Fruit fly (Drosophila melanogaster) whole organism, embryonic: ENCODE results near the gene Dup99B.

Source experiments
- Atf-2 ChIP-seq: fragments of 200-800 bp; sonication (Bioruptor generic); optimal IDR thresholded peaks from 2 replicates; lab custom pipeline; 2016; ENCODE audit warnings: missing biosample characterization, missing genetic modification characterization
- B-H1 ChIP-seq: fragments of 200-800 bp; sonication (Bioruptor generic); IDR thresholded peaks from 3 replicates; pipeline ENCODE4 v1.3.6; 2022; ENCODE audit warnings: missing biosample characterization, missing genetic modification characterization
- BEAF-32 ChIP-seq: fragments of 200-800 bp; sonication (Bioruptor generic); optimal IDR thresholded peaks from 3 replicates; lab custom pipeline; 2017; ENCODE audit warnings: missing biosample characterization, missing genetic modification characterization, mild to moderate bottlenecking, moderate library complexity, missing genetic modification reagents
- Bteb2 ChIP-seq: fragments of 200-800 bp; sonication (Bioruptor generic); optimal IDR thresholded peaks from 2 replicates; lab custom pipeline; 2016; ENCODE audit warnings: missing biosample characterization, missing genetic modification characterization
- CG11247 ChIP-seq: fragments of 200-800 bp; sonication (Bioruptor generic); IDR thresholded peaks from 2 replicates; pipeline ENCODE4 v1.3.6; 2022; ENCODE audit warnings: missing biosample characterization, missing genetic modification characterization
- CG12104 ChIP-seq: fragments of 200-800 bp; sonication (Bioruptor generic); optimal IDR thresholded peaks from 3 replicates; lab custom pipeline; 2016; ENCODE audit warnings: missing biosample characterization, missing genetic modification characterization
- CG12219 ChIP-seq: fragments of 200-800 bp; sonication (Bioruptor generic); optimal IDR thresholded peaks from 3 replicates; lab custom pipeline; 2018; ENCODE audit warnings: missing biosample characterization, mild to moderate bottlenecking, missing genetic modification characterization
- CG12391 ChIP-seq: fragments of 200-800 bp; sonication (Bioruptor generic); optimal IDR thresholded peaks from 3 replicates; lab custom pipeline; 2018; ENCODE audit warnings: missing biosample characterization, mild to moderate bottlenecking, missing genetic modification characterization, moderate library complexity
- CG12744 ChIP-seq: fragments of 200-800 bp; sonication (Bioruptor generic); optimal IDR thresholded peaks from 2 replicates; lab custom pipeline; 2016; ENCODE audit warnings: missing biosample characterization, missing genetic modification characterization
- CG14860 ChIP-seq: fragments of 200-800 bp; sonication (Bioruptor generic); IDR thresholded peaks from 3 replicates; pipeline ENCODE4 v1.3.6; 2022; ENCODE audit warnings: missing biosample characterization, missing genetic modification characterization; ENCODE audit not compliant: partially characterized antibody
- CG14965 ChIP-seq: fragments of 200-800 bp; sonication (Bioruptor generic); optimal IDR thresholded peaks from 2 replicates; lab custom pipeline; 2016; ENCODE audit warnings: missing biosample characterization, missing genetic modification characterization, borderline replicate concordance
- CG15073 ChIP-seq: fragments of 200-800 bp; sonication (Bioruptor generic); optimal IDR thresholded peaks from 2 replicates; lab custom pipeline; 2016; ENCODE audit warnings: missing biosample characterization, missing genetic modification characterization
- CG17186 ChIP-seq: fragments of 200-800 bp; sonication (Bioruptor generic); optimal IDR thresholded peaks from 3 replicates; lab custom pipeline; 2017; ENCODE audit warnings: missing biosample characterization, missing genetic modification reagents, missing genetic modification characterization
- CG17802 ChIP-seq: fragments of 200-800 bp; sonication (Bioruptor generic); optimal IDR thresholded peaks from 2 replicates; lab custom pipeline; 2018; ENCODE audit warnings: missing biosample characterization, mild to moderate bottlenecking, missing genetic modification characterization, moderate library complexity
- CG1792 ChIP-seq: fragments of 200-800 bp; sonication (Bioruptor generic); optimal IDR thresholded peaks from 2 replicates; lab custom pipeline; 2016; ENCODE audit warnings: missing biosample characterization, missing genetic modification characterization
- CG18764 ChIP-seq: fragments of 200-800 bp; sonication (Bioruptor generic); optimal IDR thresholded peaks from 3 replicates; lab custom pipeline; 2016; ENCODE audit warnings: missing biosample characterization, missing genetic modification characterization
- CG4730 ChIP-seq: fragments of 200-800 bp; sonication (Bioruptor generic); IDR thresholded peaks from 2 replicates; pipeline ENCODE4 v1.3.6; 2022; ENCODE audit warnings: missing biosample characterization, missing genetic modification characterization
- CG7357 ChIP-seq: fragments of 200-800 bp; sonication (Bioruptor generic); IDR thresholded peaks from 3 replicates; pipeline ENCODE4 v1.3.6; 2022; ENCODE audit warnings: missing biosample characterization, missing genetic modification characterization
- CG7987 ChIP-seq: fragments of 200-800 bp; sonication (Bioruptor generic); optimal IDR thresholded peaks from 2 replicates; lab custom pipeline; 2018; ENCODE audit warnings: missing biosample characterization, mild to moderate bottlenecking, missing genetic modification characterization, moderate library complexity
- CG8924 ChIP-seq: fragments of 200-800 bp; optimal IDR thresholded peaks from 3 replicates; lab custom pipeline; 2019; ENCODE audit warnings: missing biosample characterization, mild to moderate bottlenecking, missing genetic modification characterization, moderate library complexity
- Camta ChIP-seq: fragments of 200-800 bp; sonication (Bioruptor generic); optimal IDR thresholded peaks from 2 replicates; lab custom pipeline; 2016; ENCODE audit warnings: missing biosample characterization, missing genetic modification characterization
- Deaf1 ChIP-seq: fragments of 200-800 bp; optimal IDR thresholded peaks from 3 replicates; lab custom pipeline; 2019; ENCODE audit warnings: missing biosample characterization, mild to moderate bottlenecking, missing genetic modification characterization, moderate library complexity
- Dfd ChIP-seq, 2 experiments: fragments of >200 bp; optimal IDR thresholded peaks; 2 replicates each; lab custom pipeline; 2017; ENCODE audit warnings: missing biosample characterization in 2 of 2, missing genetic modification characterization in 2 of 2
- Doc2 ChIP-seq: fragments of 200-800 bp; sonication (Bioruptor generic); IDR thresholded peaks from 2 replicates; pipeline ENCODE4 v1.3.6; 2022; ENCODE audit warnings: missing biosample characterization, missing genetic modification characterization
- Dref ChIP-seq: fragments of 200-800 bp; sonication (Bioruptor generic); IDR thresholded peaks from 2 replicates; pipeline ENCODE4 v1.3.6; 2022; ENCODE audit warnings: missing biosample characterization, missing genetic modification characterization
- Drgx ChIP-seq: fragments of 200-800 bp; sonication (Bioruptor generic); IDR thresholded peaks from 2 replicates; pipeline ENCODE4 v1.3.6; 2022; ENCODE audit warnings: missing biosample characterization, missing genetic modification characterization
- Jarid2 ChIP-seq: fragments of 200-800 bp; sonication (Bioruptor generic); optimal IDR thresholded peaks from 3 replicates; lab custom pipeline; 2017; ENCODE audit warnings: mild to moderate bottlenecking, missing biosample characterization, missing genetic modification reagents, missing genetic modification characterization
- Oaz ChIP-seq: fragments of 200-800 bp; sonication (Bioruptor generic); IDR thresholded peaks from 2 replicates; pipeline ENCODE4 v1.3.6; 2022; ENCODE audit warnings: missing biosample characterization, missing genetic modification characterization
- Usf ChIP-seq: fragments of 200-800 bp; sonication (Bioruptor generic); optimal IDR thresholded peaks from 2 replicates; lab custom pipeline; 2017; ENCODE audit warnings: missing genotype, missing biosample characterization, missing genetic modification characterization
- ab ChIP-seq: fragments of 200-800 bp; sonication (Bioruptor generic); optimal IDR thresholded peaks from 2 replicates; lab custom pipeline; 2016; ENCODE audit warnings: missing biosample characterization, missing genetic modification characterization
- amos ChIP-seq: fragments of 200-800 bp; sonication (Bioruptor generic); IDR thresholded peaks from 2 replicates; pipeline ENCODE4 v1.3.6; 2022; ENCODE audit warnings: missing biosample characterization, missing genetic modification characterization; ENCODE audit not compliant: partially characterized antibody
- bsh ChIP-seq, 2 experiments: fragments of 200-800 bp; sonication (Bioruptor generic); optimal IDR thresholded peaks; 2 replicates each; lab custom pipeline; 2017 to 2018; ENCODE audit warnings: mild to moderate bottlenecking in 2 of 2, missing biosample characterization in 2 of 2, missing genetic modification characterization in 2 of 2, moderate library complexity in 1 of 2
- corto ChIP-seq: fragments of 200-800 bp; sonication (Bioruptor generic); optimal IDR thresholded peaks from 2 replicates; lab custom pipeline; 2016; ENCODE audit warnings: missing biosample characterization, mild to moderate bottlenecking, missing genetic modification characterization, moderate library complexity
- dan ChIP-seq: fragments of 200-800 bp; sonication (Bioruptor generic); IDR thresholded peaks from 2 replicates; pipeline ENCODE4 v1.3.6; 2022; ENCODE audit warnings: missing biosample characterization, missing genetic modification characterization
- disco-r ChIP-seq: fragments of 200-800 bp; sonication (Bioruptor generic); optimal IDR thresholded peaks from 2 replicates; lab custom pipeline; 2016; ENCODE audit warnings: missing biosample characterization, missing genetic modification characterization
- dmrt99B ChIP-seq: fragments of 200-800 bp; sonication (Bioruptor generic); optimal IDR thresholded peaks from 2 replicates; lab custom pipeline; 2018; ENCODE audit warnings: missing biosample characterization, mild to moderate bottlenecking, missing genetic modification characterization, moderate library complexity
- emc ChIP-seq: fragments of 200-800 bp; sonication (Bioruptor generic); optimal IDR thresholded peaks from 2 replicates; lab custom pipeline; 2016; ENCODE audit warnings: missing biosample characterization, missing genetic modification characterization
- ewg ChIP-seq: fragments of 200-800 bp; sonication (Bioruptor generic); optimal IDR thresholded peaks from 3 replicates; lab custom pipeline; 2017; ENCODE audit warnings: mild to moderate bottlenecking, missing biosample characterization, missing genetic modification reagents, missing genetic modification characterization
- hbn ChIP-seq: fragments of 200-800 bp; sonication (Bioruptor generic); IDR thresholded peaks from 2 replicates; pipeline ENCODE4 v1.3.6; 2022; ENCODE audit warnings: missing biosample characterization, missing genetic modification characterization; ENCODE audit not compliant: partially characterized antibody
- her ChIP-seq: fragments of 200-800 bp; sonication (Bioruptor generic); optimal IDR thresholded peaks from 2 replicates; lab custom pipeline; 2016; ENCODE audit warnings: missing biosample characterization, missing genetic modification characterization
- kay ChIP-seq: fragments of 200-800 bp; sonication (Bioruptor generic); optimal IDR thresholded peaks from 2 replicates; lab custom pipeline; 2016; ENCODE audit warnings: missing biosample characterization, missing genetic modification characterization
- lola ChIP-seq, 3 experiments: fragments of >200 bp in 2 of 3; fragments of 200-800 bp in 1 of 3; sonication (Bioruptor generic) in 1 of 3; optimal IDR thresholded peaks; 2 replicates each; lab custom pipeline; 2017 to 2019; ENCODE audit warnings: missing biosample characterization in 3 of 3, missing genetic modification characterization in 3 of 3, mild to moderate bottlenecking in 1 of 3, moderate library complexity in 1 of 3
- p53 ChIP-seq: fragments of 200-800 bp; sonication (Bioruptor generic); optimal IDR thresholded peaks from 2 replicates; lab custom pipeline; 2016; ENCODE audit warnings: missing biosample characterization, missing genetic modification characterization
- psq ChIP-seq: fragments of 200-800 bp; sonication (Bioruptor generic); optimal IDR thresholded peaks from 2 replicates; lab custom pipeline; 2017; ENCODE audit warnings: missing biosample characterization, missing genetic modification characterization
- stwl ChIP-seq: fragments of 200-800 bp; sonication (Bioruptor generic); optimal IDR thresholded peaks from 3 replicates; lab custom pipeline; 2018; ENCODE audit warnings: missing biosample characterization, mild to moderate bottlenecking, missing genetic modification characterization, moderate library complexity
- tin ChIP-seq: fragments of 200-800 bp; sonication (Bioruptor generic); optimal IDR thresholded peaks from 3 replicates; lab custom pipeline; 2016; ENCODE audit warnings: missing biosample characterization, missing genetic modification characterization
- trh ChIP-seq: fragments of 200-800 bp; sonication (Bioruptor generic); optimal IDR thresholded peaks from 2 replicates; lab custom pipeline; 2016; ENCODE audit warnings: missing biosample characterization, missing genetic modification characterization
- vfl ChIP-seq: fragments of 200-800 bp; sonication (Bioruptor generic); optimal IDR thresholded peaks from 2 replicates; lab custom pipeline; 2016; ENCODE audit warnings: missing biosample characterization, missing genetic modification characterization
- vvl ChIP-seq: fragments of 200-800 bp; sonication (Bioruptor generic); IDR thresholded peaks from 2 replicates; pipeline ENCODE4 v1.3.6; 2022; ENCODE audit warnings: missing biosample characterization, missing genetic modification characterization
- z ChIP-seq: fragments of 200-800 bp; sonication (Bioruptor generic); IDR thresholded peaks from 3 replicates; pipeline ENCODE4 v1.3.6; 2022; ENCODE audit warnings: missing biosample characterization, missing genetic modification characterization

Dup99B gene

DNA sequence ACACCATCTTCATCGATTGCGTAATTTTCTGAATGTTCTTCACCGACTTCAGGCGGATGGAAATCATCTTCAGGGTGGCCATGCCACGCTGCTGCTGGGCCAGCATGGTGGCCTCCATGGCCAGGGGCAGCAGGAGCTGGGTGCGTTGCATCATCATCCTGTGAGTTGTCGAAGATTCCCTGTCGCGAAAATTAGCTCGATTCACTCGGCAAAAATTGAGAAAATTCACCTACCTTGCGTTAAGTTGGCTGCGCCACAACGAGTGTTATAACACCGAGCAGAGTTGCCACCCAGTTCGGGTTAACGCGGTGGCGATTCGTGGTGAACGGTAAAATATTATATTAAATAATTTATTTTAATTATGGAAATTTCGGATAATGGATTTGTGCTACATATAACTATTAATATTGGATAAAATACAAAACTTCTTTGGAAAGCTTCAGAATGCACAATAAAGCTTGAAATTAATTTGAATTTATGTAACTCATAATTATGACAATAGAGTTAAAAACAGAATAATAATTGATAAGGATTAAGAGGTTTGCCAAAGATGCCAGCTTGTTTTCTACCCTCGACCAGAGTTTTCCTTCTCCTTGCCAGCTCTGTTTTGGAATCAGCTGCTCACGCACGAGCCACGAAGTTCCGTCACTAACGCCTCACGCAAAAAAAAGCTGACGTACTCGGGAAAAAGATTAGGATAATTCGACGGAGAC, 33.6 kb upstream of the Dup99B start, which contains the start of the genes ATPsyngamma and yata (continued):
- TF ChIP-seq tin, result peak; percentile 31
- TF ChIP-seq Doc2 (GFP tag; lab: Robert Waterston, UW), result no peak
- TF ChIP-seq Dfd (GFP tag; optimal IDR thresholded peaks at IDR 0.05; lab: Kevin White, UChicago), result no peak
- peak; percentile 5 for TF ChIP-seq CG17186 (GFP tag; lab: Kevin White, UChicago)
- TF ChIP-seq CG4730 (GFP tag; lab: Robert Waterston, UW), result no peak
- peak; percentile 67 for TF ChIP-seq CG12391 (tag; lab: Kevin White, UChicago)
- TF ChIP-seq Bteb2 (GFP tag; lab: Kevin White, UChicago), result no peak
- no peak for TF ChIP-seq Oaz (GFP tag; lab: Robert Waterston, UW)
- peak; percentile 53 for TF ChIP-seq Deaf1
- no peak for TF ChIP-seq CG17802
- TF ChIP-seq CG12744 (GFP tag; lab: Kevin White, UChicago), result no peak
- TF ChIP-seq lola (GFP tag; optimal IDR thresholded peaks at IDR 0.05; lab: Kevin White, UChicago), result peak in 1 of 3 experiments; percentile 35
- no peak for TF ChIP-seq bsh (GFP tag; optimal IDR thresholded peaks at IDR 0.05; lab: Kevin White, UChicago)
- peak; percentile 11 for TF ChIP-seq ewg (GFP tag; lab: Kevin White, UChicago)
- no peak for TF ChIP-seq Usf (GFP tag; lab: Kevin White, UChicago)
- no peak for TF ChIP-seq ab (GFP tag; lab: Kevin White, UChicago)
- TF ChIP-seq CG18764 (GFP tag; lab: Kevin White, UChicago), result peak; percentile 2
- TF ChIP-seq CG7987 (GFP tag; lab: Kevin White, UChicago), result peak; percentile 35
- TF ChIP-seq kay (GFP tag; lab: Kevin White, UChicago), result no peak
- no peak for TF ChIP-seq her
- peak; percentile 57 for TF ChIP-seq CG8924 (tag; lab: Kevin White, UChicago)
- TF ChIP-seq CG11247 (GFP tag; lab: Robert Waterston, UW), result no peak
- TF ChIP-seq Camta (GFP tag; lab: Kevin White, UChicago), result no peak
- TF ChIP-seq CG12219, result no peak
- peak; percentile 22; the same call in 1 of the 3 replicates for TF ChIP-seq CG14860 (GFP tag; lab: Robert Waterston, UW)
- TF ChIP-seq CG7357 (GFP tag; lab: Robert Waterston, UW), result no peak
- peak; percentile 75; the same call in 1 of the 2 replicates for TF ChIP-seq vvl
- peak; percentile 78 for TF ChIP-seq BEAF-32 (GFP tag; lab: Kevin White, UChicago)
- TF ChIP-seq CG15073, result no peak
- TF ChIP-seq stwl (tag; lab: Kevin White, UChicago), result peak; percentile 17
- no peak for TF ChIP-seq CG14965 (GFP tag; lab: Kevin White, UChicago)
- no peak for TF ChIP-seq z (GFP tag; lab: Robert Waterston, UW)
- no peak for TF ChIP-seq dmrt99B (tag; lab: Kevin White, UChicago)
- TF ChIP-seq CG12104 (GFP tag; lab: Kevin White, UChicago), result no peak
- no peak for TF ChIP-seq psq (GFP tag; lab: Kevin White, UChicago)
- peak; percentile 84 for TF ChIP-seq amos
- TF ChIP-seq hbn, result peak; percentile 59
- TF ChIP-seq Dref (GFP tag; lab: Robert Waterston, UW), result no peak
- no peak for TF ChIP-seq CG1792
- TF ChIP-seq Jarid2, result no peak
- no peak for TF ChIP-seq emc (GFP tag; lab: Kevin White, UChicago)
- TF ChIP-seq B-H1 (GFP tag; lab: Robert Waterston, UW), result no peak
- TF ChIP-seq trh, result no peak
- TF ChIP-seq dan (GFP tag; lab: Robert Waterston, UW), result no peak
- TF ChIP-seq disco-r (GFP tag; lab: Kevin White, UChicago), result no peak
- no peak for TF ChIP-seq Atf-2 (GFP tag; lab: Kevin White, UChicago)
- TF ChIP-seq p53 (GFP tag; lab: Kevin White, UChicago), result no peak
- no peak for TF ChIP-seq vfl (GFP tag; lab: Kevin White, UChicago)
- TF ChIP-seq Drgx (GFP tag; lab: Robert Waterston, UW), result no peak
- no peak for TF ChIP-seq corto (GFP tag; lab: Kevin White, UChicago)
